Worm (Caenorhabditis elegans) whole organism, late embryonic: ENCODE measurements around the gene C28H8.5.

Experiments
- ceh-31 ChIP-seq: sonication (generic microtip); optimal IDR thresholded peaks from 2 replicates; lab custom pipeline; 2016; ENCODE audit warnings: missing genetic modification characterization, missing compliant biosample characterization
- ceh-48 ChIP-seq: sonication (generic microtip); optimal IDR thresholded peaks from 2 replicates; lab custom pipeline; 2016; ENCODE audit warnings: missing genetic modification characterization, inconsistent platforms, missing compliant biosample characterization
- fkh-6 ChIP-seq: sonication (generic microtip); optimal IDR thresholded peaks from 2 replicates; lab custom pipeline; 2016; ENCODE audit warnings: missing genetic modification characterization, missing compliant biosample characterization
- hlh-8 ChIP-seq: sonication (generic microtip); optimal IDR thresholded peaks from 2 replicates; lab custom pipeline; 2016; ENCODE audit warnings: missing genotype, missing genetic modification characterization, missing compliant biosample characterization
- lim-6 ChIP-seq: sonication (generic microtip); optimal IDR thresholded peaks from 2 replicates; lab custom pipeline; 2016; ENCODE audit warnings: missing genetic modification characterization, missing compliant biosample characterization
- lin-11 ChIP-seq: fragments of 200-800 bp; sonication (Bioruptor generic); optimal IDR thresholded peaks from 2 replicates; lab custom pipeline; 2018; ENCODE audit warnings: mild to moderate bottlenecking, missing genetic modification characterization, missing compliant biosample characterization
- ztf-16 ChIP-seq: sonication (generic microtip); optimal IDR thresholded peaks from 2 replicates; lab custom pipeline; 2017; ENCODE audit warnings: missing genetic modification characterization, missing compliant biosample characterization

ce11 chrIII:5859008-5859407, 25.1 kb upstream of the C28H8.5 start, which contains the start of gene dpf-4:
- TF ChIP-seq ceh-48 (tag; lab: Kevin White, UChicago) (no peak), lim-6 (tag; lab: Kevin White, UChicago) (no peak), fkh-6 (tag; lab: Kevin White, UChicago) (no peak), hlh-8 (tag; lab: Kevin White, UChicago) (no peak), ceh-31 (tag; lab: Kevin White, UChicago) (no peak), lin-11 (no peak), ztf-16 (tag; lab: Kevin White, UChicago) (no peak)
